Fruit fly (Drosophila melanogaster): ENCODE results near the gene Remo.

The Remo gene

DNA sequence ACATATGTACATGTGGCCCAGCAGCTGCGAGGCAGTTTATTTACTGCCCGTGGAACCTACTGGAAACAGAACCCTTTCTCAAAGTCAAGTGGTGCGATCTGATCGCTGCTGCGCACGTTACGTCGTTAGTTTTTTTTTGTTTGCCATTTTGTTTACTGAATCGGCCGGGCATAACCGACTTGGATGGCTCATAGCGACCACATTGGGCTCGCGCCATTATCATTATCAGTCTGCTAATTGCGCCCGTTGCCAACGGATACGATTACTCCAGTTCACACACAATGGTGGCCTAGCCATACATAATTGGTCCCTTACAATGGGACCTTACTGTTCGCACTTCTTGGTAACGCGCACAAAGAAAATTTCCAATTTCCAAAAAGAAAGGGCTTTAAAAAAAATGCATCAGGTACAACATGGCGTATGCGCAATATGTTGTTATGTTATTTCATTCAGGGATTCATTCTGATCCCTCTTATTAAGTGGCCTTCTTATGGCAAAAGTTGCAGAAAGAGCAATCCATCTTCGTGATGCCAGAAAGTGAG lies 44.9 kb downstream of the Remo start (continued):
- TF ChIP-seq CG4404 (GFP tag; IDR thresholded peaks at IDR 0.05), result no peak
- TF ChIP-seq kni (GFP tag; optimal IDR thresholded peaks at IDR 0.05), result no peak
- TF ChIP-seq sens (GFP tag), result peak; percentile 63
- TF ChIP-seq CG30403 (GFP tag; optimal IDR thresholded peaks at IDR 0.05), result peak; percentile 43
- no peak for TF ChIP-seq da (GFP tag; optimal IDR thresholded peaks at IDR 0.05)
- TF ChIP-seq grn (GFP tag; optimal IDR thresholded peaks at IDR 0.05), result peak; percentile 56
- TF ChIP-seq fru (optimal IDR thresholded peaks at IDR 0.05), result no peak
- peak; percentile 12 for TF ChIP-seq tio (GFP tag; optimal IDR thresholded peaks at IDR 0.05)
- no peak for TF ChIP-seq yki (optimal IDR thresholded peaks at IDR 0.05)
- no peak for TF ChIP-seq CG43689 (GFP tag; IDR thresholded peaks at IDR 0.05)
- TF ChIP-seq her (GFP tag; optimal IDR thresholded peaks at IDR 0.05), result peak; percentile 49
- peak; percentile 15 for TF ChIP-seq CG16815 (GFP tag; optimal IDR thresholded peaks at IDR 0.05)
- TF ChIP-seq otp (GFP tag; IDR thresholded peaks at IDR 0.05), result no peak
- peak; percentile 33 for TF ChIP-seq ind (GFP tag; optimal IDR thresholded peaks at IDR 0.05)
- peak in 1 of 2 experiments; percentile 25 for TF ChIP-seq bsh (GFP tag; optimal IDR thresholded peaks at IDR 0.05)
- TF ChIP-seq CG4328 (GFP tag; optimal IDR thresholded peaks at IDR 0.05), result no peak
- peak; percentile 3 for TF ChIP-seq Hr3 (GFP tag; optimal IDR thresholded peaks at IDR 0.05)
- TF ChIP-seq pho (GFP tag; optimal IDR thresholded peaks at IDR 0.05), result peak; percentile 44
- TF ChIP-seq Ets97D (GFP tag; optimal IDR thresholded peaks at IDR 0.05), result no peak
- TF ChIP-seq D19A (tag; optimal IDR thresholded peaks at IDR 0.05), result peak; percentile 79
- peak; percentile 4 for TF ChIP-seq Sry-δ (GFP tag; optimal IDR thresholded peaks at IDR 0.05)
- peak; percentile 18 for TF ChIP-seq pb (GFP tag; optimal IDR thresholded peaks at IDR 0.05)
- peak; percentile 46 for TF ChIP-seq ERR (GFP tag; optimal IDR thresholded peaks at IDR 0.05)
- TF ChIP-seq Bdp1 (GFP tag; optimal IDR thresholded peaks at IDR 0.05), result no peak
- TF ChIP-seq lab (GFP tag; optimal IDR thresholded peaks at IDR 0.05), result peak; percentile 8
- no peak for TF ChIP-seq CG2875 (GFP tag; optimal IDR thresholded peaks at IDR 0.05)
- TF ChIP-seq h (optimal IDR thresholded peaks at IDR 0.05), result no peak
- no peak for TF ChIP-seq CG32772 (GFP tag; IDR thresholded peaks at IDR 0.05)
- no peak for TF ChIP-seq sim (GFP tag; IDR thresholded peaks at IDR 0.05)
- TF ChIP-seq amos (GFP tag; IDR thresholded peaks at IDR 0.05; ENCODE audit: partially characterized antibody), result no peak
- TF ChIP-seq CG14710 (tag; optimal IDR thresholded peaks at IDR 0.05), result no peak
- TF ChIP-seq CG1647 (GFP tag; optimal IDR thresholded peaks at IDR 0.05), result peak; percentile 17
- TF ChIP-seq Rx (GFP tag; IDR thresholded peaks at IDR 0.05), result 0 out of 2 replicates have a peak, but pooled peaks have one; percentile 2
- TF ChIP-seq p53 (GFP tag; optimal IDR thresholded peaks at IDR 0.05), result no peak
- TF ChIP-seq CG14050 (GFP tag; IDR thresholded peaks at IDR 0.05), result no peak
- peak; percentile 70 for TF ChIP-seq CG10543 (GFP tag; optimal IDR thresholded peaks at IDR 0.05)
- peak; percentile 13 for TF ChIP-seq Hmr (GFP tag; optimal IDR thresholded peaks at IDR 0.05)
- TF ChIP-seq Usf (GFP tag; optimal IDR thresholded peaks at IDR 0.05), result peak; percentile 5
- TF ChIP-seq CG10147 (GFP tag; optimal IDR thresholded peaks at IDR 0.05), result peak; percentile 16
- TF ChIP-seq Oli (tag; optimal IDR thresholded peaks at IDR 0.05), result peak; percentile 29
- peak; percentile 14 for TF ChIP-seq pum (GFP tag; optimal IDR thresholded peaks at IDR 0.05)
- TF ChIP-seq nmo (GFP tag; optimal IDR thresholded peaks at IDR 0.05), result peak; percentile 24
- TF ChIP-seq ranshi (GFP tag; IDR thresholded peaks at IDR 0.05), result no peak
- no peak for TF ChIP-seq CG15073 (GFP tag; optimal IDR thresholded peaks at IDR 0.05)
- no peak for TF ChIP-seq CG6254 (GFP tag; optimal IDR thresholded peaks at IDR 0.05)
- peak in 1 of 2 experiments; percentile 57 for TF ChIP-seq Pdp1 (GFP tag; optimal IDR thresholded peaks at IDR 0.05)
- TF ChIP-seq CG12155 (GFP tag; optimal IDR thresholded peaks at IDR 0.05), result peak; percentile 5
- TF ChIP-seq shn (GFP tag; optimal IDR thresholded peaks at IDR 0.05), result peak; percentile 33
- TF ChIP-seq emc (GFP tag; optimal IDR thresholded peaks at IDR 0.05), result no peak
- peak; percentile 39 for TF ChIP-seq Myb (GFP tag; optimal IDR thresholded peaks at IDR 0.05)
- peak; percentile 29 for TF ChIP-seq CG13894 (tag; optimal IDR thresholded peaks at IDR 0.05)
- peak; percentile 44; the same call in 1 of the 2 replicates for TF ChIP-seq CG9215 (GFP tag; IDR thresholded peaks at IDR 0.05)
